Fruit fly (Drosophila melanogaster) whole organism, wandering third instar larva: Measurements from ENCODE around the gene CG42729.

ENCODE experiments used
- Abd-B ChIP-seq: fragments of >200 bp; optimal IDR thresholded peaks from 2 replicates; lab custom pipeline; 2017; ENCODE audit warnings: missing biosample characterization, missing genetic modification characterization
- OdsH ChIP-seq: fragments of 200-800 bp; sonication (Bioruptor generic); optimal IDR thresholded peaks from 2 replicates; lab custom pipeline; 2016; ENCODE audit warnings: missing biosample characterization, mild to moderate bottlenecking, missing genetic modification characterization
- Vsx2 ChIP-seq: fragments of 200-300, 225-300 bp; sonication (Bioruptor generic); optimal IDR thresholded peaks from 2 replicates; lab custom pipeline; 2018; ENCODE audit warnings: missing biosample characterization, missing genetic modification characterization; ENCODE audit not compliant: partially characterized antibody
- dl ChIP-seq, 2 experiments: fragments of 175-275, 200-275 bp in 1 of 2; fragments of 200-275 bp in 1 of 2; sonication (Bioruptor generic); optimal IDR thresholded peaks; lab custom pipeline; 2018; ENCODE audit warnings: mild to moderate bottlenecking in 2 of 2, missing biosample characterization in 2 of 2, missing genetic modification characterization in 2 of 2, moderate library complexity in 2 of 2; ENCODE audit not compliant: partially characterized antibody in 2 of 2, insufficient read depth in 1 of 2
- dmrt93B ChIP-seq: fragments of 200-800 bp; sonication (Bioruptor generic); optimal IDR thresholded peaks from 2 replicates; lab custom pipeline; 2018; ENCODE audit warnings: missing biosample characterization, mild to moderate bottlenecking, missing genetic modification characterization
- pan ChIP-seq: fragments of >200 bp; optimal IDR thresholded peaks from 2 replicates; lab custom pipeline; 2017
- psq ChIP-seq: fragments of 200-800 bp; sonication (Bioruptor generic); optimal IDR thresholded peaks from 3 replicates; lab custom pipeline; 2017; ENCODE audit warnings: missing biosample characterization, mild to moderate bottlenecking, missing genetic modification characterization, moderate library complexity
- rgr ChIP-seq: fragments of 200-800 bp; sonication (Bioruptor generic); optimal IDR thresholded peaks from 3 replicates; lab custom pipeline; 2016; ENCODE audit warnings: missing biosample characterization, mild to moderate bottlenecking, missing genetic modification characterization
- usp ChIP-seq: fragments of >200 bp; optimal IDR thresholded peaks from 2 replicates; lab custom pipeline; 2017; ENCODE audit warnings: missing biosample characterization, missing genetic modification characterization

- no peak for TF ChIP-seq psq
- no peak for TF ChIP-seq pan (lab: Kevin White, UChicago)
- no peak for TF ChIP-seq dmrt93B (GFP tag; lab: Kevin White, UChicago)
- no peak for TF ChIP-seq usp (GFP tag; lab: Kevin White, UChicago)
- TF ChIP-seq OdsH (GFP tag; lab: Kevin White, UChicago) = no peak
- TF ChIP-seq Vsx2 (GFP tag; lab: Kevin White, UChicago) = no peak
- TF ChIP-seq Abd-B (GFP tag; lab: Kevin White, UChicago) = no peak
- TF ChIP-seq rgr (GFP tag; lab: Kevin White, UChicago) = no peak
- TF ChIP-seq dl (GFP tag; optimal IDR thresholded peaks at IDR 0.05; lab: Kevin White, UChicago; ENCODE audit: insufficient read depth in 1 of 2, partially characterized antibody in 2 of 2) = no peak
Measured at dm6 chr3L:15529143-15529542, 1.8 kb upstream of the CG42729 start, which contains the start of gene obst-H.
